Fruit fly (Drosophila melanogaster) whole organism, wandering third instar larva: ENCODE results near the gene Agpat1.

Experiments
- Dif ChIP-seq: fragments of 200-275, 200-300 bp; sonication (Bioruptor generic); optimal IDR thresholded peaks from 2 replicates; lab custom pipeline; 2018; ENCODE audit warnings: missing biosample characterization, missing genetic modification characterization; ENCODE audit not compliant: partially characterized antibody
- GATAd ChIP-seq: sonication (Bioruptor generic); optimal IDR thresholded peaks from 2 replicates; lab custom pipeline; 2016; ENCODE audit warnings: missing biosample characterization, missing genetic modification characterization
- Vsx2 ChIP-seq: fragments of 200-300, 225-300 bp; sonication (Bioruptor generic); optimal IDR thresholded peaks from 2 replicates; lab custom pipeline; 2018; ENCODE audit warnings: missing biosample characterization, missing genetic modification characterization; ENCODE audit not compliant: partially characterized antibody
- brk ChIP-seq: fragments of 200-800 bp; sonication (Bioruptor generic); optimal IDR thresholded peaks from 2 replicates; lab custom pipeline; 2016; ENCODE audit warnings: missing biosample characterization, mild to moderate bottlenecking, missing genetic modification characterization
- dl ChIP-seq, 2 experiments: fragments of 175-275, 200-275 bp in 1 of 2; fragments of 200-275 bp in 1 of 2; sonication (Bioruptor generic); optimal IDR thresholded peaks; lab custom pipeline; 2018; ENCODE audit warnings: mild to moderate bottlenecking in 2 of 2, missing biosample characterization in 2 of 2, missing genetic modification characterization in 2 of 2, moderate library complexity in 2 of 2; ENCODE audit not compliant: partially characterized antibody in 2 of 2, insufficient read depth in 1 of 2
- h ChIP-seq: fragments of 200-800 bp; sonication (Bioruptor generic); optimal IDR thresholded peaks from 3 replicates; lab custom pipeline; 2016; ENCODE audit warnings: missing biosample characterization, mild to moderate bottlenecking, missing genetic modification characterization
- jim ChIP-seq: fragments of 175-275, 200-325 bp; sonication (Bioruptor generic); optimal IDR thresholded peaks from 2 replicates; lab custom pipeline; 2016; ENCODE audit warnings: missing biosample characterization, mild to moderate bottlenecking, missing genetic modification characterization
- psq ChIP-seq: fragments of 200-800 bp; sonication (Bioruptor generic); optimal IDR thresholded peaks from 3 replicates; lab custom pipeline; 2017; ENCODE audit warnings: missing biosample characterization, mild to moderate bottlenecking, missing genetic modification characterization, moderate library complexity
- sage ChIP-seq: fragments of 200-800 bp; sonication (Bioruptor generic); optimal IDR thresholded peaks from 2 replicates; lab custom pipeline; 2016; ENCODE audit warnings: missing biosample characterization, mild to moderate bottlenecking, missing genetic modification characterization
- tai ChIP-seq: sonication (Bioruptor generic); optimal IDR thresholded peaks from 2 replicates; lab custom pipeline; 2016; ENCODE audit warnings: missing biosample characterization, missing genetic modification characterization
- usp ChIP-seq: fragments of >200 bp; optimal IDR thresholded peaks from 2 replicates; lab custom pipeline; 2017; ENCODE audit warnings: missing biosample characterization, missing genetic modification characterization

- TF ChIP-seq h (GFP tag; lab: Kevin White, UChicago) (peak; percentile 94), jim (GFP tag; lab: Kevin White, UChicago) (peak; percentile 80), Dif (peak; percentile 73), brk (GFP tag; lab: Kevin White, UChicago) (peak; percentile 82), usp (no peak), dl (GFP tag; optimal IDR thresholded peaks at IDR 0.05; lab: Kevin White, UChicago; ENCODE audit: insufficient read depth in 1 of 2, partially characterized antibody in 2 of 2) (peak; percentile 6 to 70), tai (GFP tag; lab: Kevin White, UChicago) (peak; percentile 91), Vsx2 (GFP tag; lab: Kevin White, UChicago) (peak; percentile 32), psq (GFP tag; lab: Kevin White, UChicago) (peak; percentile 97), sage (peak; percentile 81), GATAd (GFP tag; lab: Kevin White, UChicago) (peak; percentile 42)
These were observed 10.0 kb upstream of the Agpat1 start for dm6 chrX:12755017-12755563.
